2 fruit fly cellular contexts compared by ENCODE assay signal in genomic region chr3R:18515010-18515409, dm6.
A peak's percentile ranks its signal among the peaks of the same experiment; 100 is the strongest.
TF ChIP-seq lines count a peak whose summit lies in the region.

No protein-coding gene starts in this region.

- no peak for TF ChIP-seq CTCF in whole organism, embryonic (GFP tag; optimal IDR thresholded peaks at IDR 0.05; lab: Kevin White, UChicago)

TF ChIP-seq in whole organism, embryonic, 481 proteins besides CTCF, POLR2A, EP300 and RAD21:
- TF ChIP-seq CG6175 (GFP tag; IDR thresholded peaks at IDR 0.05; lab: Robert Waterston, UW), result 0 out of 3 replicates have a peak, but pooled peaks have one; percentile 27
- 0 out of 2 replicates have a peak, but pooled peaks have one; percentile 1 for TF ChIP-seq Dref (GFP tag; IDR thresholded peaks at IDR 0.05; lab: Robert Waterston, UW)
- 0 out of 2 replicates have a peak, but pooled peaks have one; percentile 33 for TF ChIP-seq CG14667 (GFP tag; IDR thresholded peaks at IDR 0.05; lab: Robert Waterston, UW)
- TF ChIP-seq CG6272 (GFP tag; IDR thresholded peaks at IDR 0.05; lab: Robert Waterston, UW), result 0 out of 2 replicates have a peak, but pooled peaks have one; percentile 30
- no peak for TF ChIP-seq wdn (GFP tag; IDR thresholded peaks at IDR 0.05; lab: Robert Waterston, UW)
- no peak for TF ChIP-seq Tbp (GFP tag; optimal IDR thresholded peaks at IDR 0.05; lab: Kevin White, UChicago)
- peak; percentile 82 for TF ChIP-seq Ets65A (GFP tag; lab: Kevin White, UChicago)
- TF ChIP-seq Hr39 (optimal IDR thresholded peaks at IDR 0.05; lab: Kevin White, UChicago), result peak; percentile 97
- 0 out of 3 replicates have a peak, but pooled peaks have one; percentile 46 for TF ChIP-seq CG11560 (tag; IDR thresholded peaks at IDR 0.05; lab: Robert Waterston, UW)
- no peak for TF ChIP-seq cad (GFP tag; optimal IDR thresholded peaks at IDR 0.05; lab: Kevin White, UChicago)
- TF ChIP-seq sd (tag; optimal IDR thresholded peaks at IDR 0.05; lab: Kevin White, UChicago), result no peak
- TF ChIP-seq PHDP (tag; optimal IDR thresholded peaks at IDR 0.05; lab: Kevin White, UChicago), result no peak
- peak; percentile 60; the same call in 1 of the 3 replicates for TF ChIP-seq CG11456 (GFP tag; IDR thresholded peaks at IDR 0.05; lab: Robert Waterston, UW)
- TF ChIP-seq Bdp1 (GFP tag; optimal IDR thresholded peaks at IDR 0.05; lab: Kevin White, UChicago), result no peak
- TF ChIP-seq CG10959 (GFP tag; IDR thresholded peaks at IDR 0.05; lab: Robert Waterston, UW), result 0 out of 2 replicates have a peak, but pooled peaks have one; percentile 9
- no peak for TF ChIP-seq CG16815 (GFP tag; optimal IDR thresholded peaks at IDR 0.05; lab: Kevin White, UChicago)
- 0 out of 3 replicates have a peak, but pooled peaks have one; percentile 13 for TF ChIP-seq ase (GFP tag; IDR thresholded peaks at IDR 0.05; lab: Robert Waterston, UW)

TF ChIP-seq in whole organism, pupa, 21 proteins besides CTCF, POLR2A, EP300 and RAD21:
- TF ChIP-seq D1 (tag; optimal IDR thresholded peaks at IDR 0.05; lab: Kevin White, UChicago), result no peak
- no peak for TF ChIP-seq CG17806 (tag; optimal IDR thresholded peaks at IDR 0.05; lab: Kevin White, UChicago)
- no peak for TF ChIP-seq CG13204 (GFP tag; optimal IDR thresholded peaks at IDR 0.05; lab: Kevin White, UChicago)
- no peak for TF ChIP-seq Ets98B (GFP tag; IDR thresholded peaks at IDR 0.05; lab: Robert Waterston, UW)
- TF ChIP-seq fd96Ca (GFP tag; IDR thresholded peaks at IDR 0.05; lab: Robert Waterston, UW), result 0 out of 3 replicates have a peak, but pooled peaks have one; percentile 15
- no peak for TF ChIP-seq CG4496 (GFP tag; IDR thresholded peaks at IDR 0.05; lab: Robert Waterston, UW)
- no peak for TF ChIP-seq rn (GFP tag; IDR thresholded peaks at IDR 0.05; lab: Robert Waterston, UW)
